Worm (Caenorhabditis elegans): Measurements from ENCODE around the gene F02E8.4.

F02E8.4 gene

DNA sequence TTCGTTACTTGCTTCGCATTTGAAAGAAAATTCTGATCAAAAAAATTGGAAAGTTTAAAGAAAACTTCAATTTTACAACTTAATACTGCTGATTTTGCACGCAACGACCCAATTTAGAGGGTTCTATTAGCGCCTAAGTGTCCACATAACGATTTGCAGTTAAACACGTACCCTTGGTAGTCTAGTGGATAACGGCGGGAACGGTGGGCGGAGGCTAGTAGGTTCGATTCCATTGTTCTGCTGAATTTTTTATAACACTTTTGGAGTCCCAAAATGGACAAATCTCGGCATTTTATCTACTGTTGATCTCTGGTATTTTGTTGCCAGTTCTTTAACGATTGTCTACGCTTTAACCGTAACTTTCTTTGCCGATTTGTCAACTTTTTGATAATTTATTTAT lies 819 bp upstream of the F02E8.4 start (continued):
- TF ChIP-seq F57A8.1 (GFP tag; optimal IDR thresholded peaks at IDR 0.05), result peak; percentile 57
- TF ChIP-seq ceh-40 (GFP tag; IDR thresholded peaks at IDR 0.05), result 0 out of 2 replicates have a peak, but pooled peaks have one; percentile 17
- TF ChIP-seq ets-4 (GFP tag; optimal IDR thresholded peaks at IDR 0.05), result no peak
- no peak for TF ChIP-seq nhr-120 (GFP tag; IDR thresholded peaks at IDR 0.05)
- peak; percentile 29 for TF ChIP-seq snpc-1.1 (tag; optimal IDR thresholded peaks at IDR 0.05; ENCODE audit: insufficient read depth)
- no peak for TF ChIP-seq F23B12.7 (tag; optimal IDR thresholded peaks at IDR 0.05; ENCODE audit: insufficient read depth)
- no peak for TF ChIP-seq bed-2 (GFP tag; IDR thresholded peaks at IDR 0.05)
- no peak for TF ChIP-seq madf-3 (GFP tag; IDR thresholded peaks at IDR 0.05)
- TF ChIP-seq ztf-25 (GFP tag; IDR thresholded peaks at IDR 0.05), result peak; percentile 75; the same call in 1 of the 2 replicates
- TF ChIP-seq nfya-2 (GFP tag; IDR thresholded peaks at IDR 0.05), result no peak
- no peak for TF ChIP-seq dpl-1 (GFP tag; optimal IDR thresholded peaks at IDR 0.05)
- TF ChIP-seq nhr-80 (tag; optimal IDR thresholded peaks at IDR 0.05), result peak; percentile 1
- peak; percentile 71 for TF ChIP-seq dox-1 (GFP tag; IDR thresholded peaks at IDR 0.05)
- TF ChIP-seq D2030.7 (GFP tag; IDR thresholded peaks at IDR 0.05), result peak; percentile 68
- TF ChIP-seq cebp-1 (GFP tag; IDR thresholded peaks at IDR 0.05), result no peak
- TF ChIP-seq cebp-1 (tag; optimal IDR thresholded peaks at IDR 0.05), result no peak
- no peak for TF ChIP-seq F33H1.4 (GFP tag; IDR thresholded peaks at IDR 0.05)
- TF ChIP-seq ekl-4 (GFP tag; IDR thresholded peaks at IDR 0.05), result peak; percentile 13; the same call in 1 of the 2 replicates
- no peak for TF ChIP-seq T26A5.8 (tag; optimal IDR thresholded peaks at IDR 0.05)
- TF ChIP-seq tbp1 (GFP tag; optimal IDR thresholded peaks at IDR 0.05), result peak; percentile 93
- peak; percentile 39 for TF ChIP-seq ZK185.1 (tag; optimal IDR thresholded peaks at IDR 0.05; ENCODE audit: poor library complexity, severe bottlenecking)
- TF ChIP-seq lin-54 (GFP tag; optimal IDR thresholded peaks at IDR 0.05), result no peak
- TF ChIP-seq lin-35 (GFP tag; optimal IDR thresholded peaks at IDR 0.05), result no peak
- peak; percentile 87 for TF ChIP-seq him-1 (tag; optimal IDR thresholded peaks at IDR 0.05)
- no peak for TF ChIP-seq attf-6 (GFP tag; IDR thresholded peaks at IDR 0.05)
- TF ChIP-seq egrh-3 (GFP tag; IDR thresholded peaks at IDR 0.05), result no peak
- TF ChIP-seq mcd-1 (GFP tag; IDR thresholded peaks at IDR 0.05), result no peak
- no peak for TF ChIP-seq hsf-1 (GFP tag; IDR thresholded peaks at IDR 0.05)
- TF ChIP-seq tbx-9 (tag; optimal IDR thresholded peaks at IDR 0.05; ENCODE audit: borderline replicate concordance), result no peak

DNA sequence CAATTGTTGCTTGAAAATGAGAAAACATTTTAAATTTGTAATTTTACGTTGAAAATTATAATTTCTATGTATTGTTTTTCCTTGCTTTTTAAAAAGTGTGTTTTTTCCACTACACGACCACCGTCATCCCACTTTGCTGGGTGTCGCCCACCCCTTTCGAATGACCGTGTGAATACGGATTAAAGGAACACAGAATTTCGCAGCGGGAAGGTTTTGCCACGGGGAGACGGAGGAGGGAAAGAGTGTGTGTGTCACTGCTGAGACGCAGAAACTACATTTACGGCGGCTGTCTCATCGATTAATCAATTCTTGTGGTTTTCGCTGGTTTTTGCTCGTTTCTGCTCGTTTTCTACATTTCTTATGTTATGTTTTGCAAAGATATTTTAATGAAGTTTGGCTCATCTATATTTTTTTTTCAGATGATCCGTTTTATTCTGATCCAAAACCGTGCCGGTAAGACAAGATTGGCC lies 4.0 kb downstream of the F02E8.4 start, which contains the start of gene aps-2:
TSS of gene aps-2 (plus strand) at position 420 of the 470 bp plus-strand sequence.
- TF ChIP-seq hmg-1.2 (GFP tag; IDR thresholded peaks at IDR 0.05), result peak; percentile 65; the same call in 1 of the 2 replicates
- TF ChIP-seq F33H1.4 (GFP tag; IDR thresholded peaks at IDR 0.05), result peak; percentile 53
- TF ChIP-seq dox-1 (GFP tag; IDR thresholded peaks at IDR 0.05), result peak; percentile 49; the same call in 1 of the 2 replicates
- peak; percentile 67 for TF ChIP-seq mcd-1 (GFP tag; IDR thresholded peaks at IDR 0.05)
- peak; percentile 1 for TF ChIP-seq tbp1 (GFP tag; optimal IDR thresholded peaks at IDR 0.05)
- TF ChIP-seq nhr-80 (tag; optimal IDR thresholded peaks at IDR 0.05), result peak; percentile 47
- no peak for TF ChIP-seq dpl-1 (GFP tag; optimal IDR thresholded peaks at IDR 0.05)
- no peak for TF ChIP-seq nfya-2 (GFP tag; IDR thresholded peaks at IDR 0.05)
- TF ChIP-seq sea-2 (GFP tag; IDR thresholded peaks at IDR 0.05), result no peak
- TF ChIP-seq attf-5 (GFP tag; optimal IDR thresholded peaks at IDR 0.05), result peak; percentile 52

DNA sequence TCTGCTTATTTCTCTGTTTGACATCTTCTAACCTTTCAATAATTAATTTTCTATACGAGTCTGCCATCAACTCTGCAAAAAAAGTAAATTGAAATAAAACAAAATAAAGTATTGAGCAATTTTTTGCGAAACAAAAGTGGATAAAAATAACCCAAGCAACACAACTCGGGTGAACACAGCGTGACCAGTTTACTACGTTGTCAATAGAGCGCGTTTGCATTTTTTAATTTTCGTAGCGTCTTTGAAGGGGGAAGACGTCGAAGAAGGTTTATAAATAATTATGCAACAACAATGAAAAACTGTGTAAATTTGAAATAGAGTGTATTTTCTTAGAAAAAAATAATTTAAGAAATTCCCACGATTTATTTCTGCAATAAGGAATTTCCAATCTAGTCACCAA lies 8.5 kb downstream of the F02E8.4 start, which contains the start of gene atg-16.1:
TSS of gene atg-16.1 (minus strand) at position 76 of the 400 bp plus-strand sequence.
- peak; percentile 45 for TF ChIP-seq attf-5 (GFP tag; optimal IDR thresholded peaks at IDR 0.05)
- peak; percentile 92 for TF ChIP-seq mcd-1 (GFP tag; IDR thresholded peaks at IDR 0.05)
- TF ChIP-seq nhr-80 (tag; optimal IDR thresholded peaks at IDR 0.05), result peak; percentile 39
- peak; percentile 29 for TF ChIP-seq lin-40 (tag; optimal IDR thresholded peaks at IDR 0.05)
- peak; percentile 29; the same call in 1 of the 2 replicates for TF ChIP-seq hmg-1.2 (GFP tag; IDR thresholded peaks at IDR 0.05)
- TF ChIP-seq ztf-18 (tag; optimal IDR thresholded peaks at IDR 0.05), result no peak
- no peak for TF ChIP-seq lsl-1 (GFP tag; optimal IDR thresholded peaks at IDR 0.05)
- TF ChIP-seq nfya-2 (GFP tag; IDR thresholded peaks at IDR 0.05), result no peak
- 0 out of 2 replicates have a peak, but pooled peaks have one; percentile 18 for TF ChIP-seq K11D2.4 (GFP tag; IDR thresholded peaks at IDR 0.05)
